Fruit fly (Drosophila melanogaster): ENCODE measurements around the gene Mnat9.

- peak; percentile 17 for TF ChIP-seq salm (tag; optimal IDR thresholded peaks at IDR 0.05)
- TF ChIP-seq CG2116 (GFP tag; optimal IDR thresholded peaks at IDR 0.05), result peak; percentile 76
- peak; percentile 20 for TF ChIP-seq CG4617 (GFP tag; optimal IDR thresholded peaks at IDR 0.05; ENCODE audit: borderline replicate concordance)
- no peak for TF ChIP-seq gcm2 (GFP tag; optimal IDR thresholded peaks at IDR 0.05)
- no peak for TF ChIP-seq Optix (GFP tag; IDR thresholded peaks at IDR 0.05)
- TF ChIP-seq Neu2 (GFP tag; optimal IDR thresholded peaks at IDR 0.05; ENCODE audit: borderline replicate concordance), result no peak
Measured at dm6 chr3R:31609413-31610054, 6.4 kb downstream of the Mnat9 start.

Data from whole organism, embryonic.